Worm (Caenorhabditis elegans): Measurements from ENCODE around the gene gst-3.

DNA sequence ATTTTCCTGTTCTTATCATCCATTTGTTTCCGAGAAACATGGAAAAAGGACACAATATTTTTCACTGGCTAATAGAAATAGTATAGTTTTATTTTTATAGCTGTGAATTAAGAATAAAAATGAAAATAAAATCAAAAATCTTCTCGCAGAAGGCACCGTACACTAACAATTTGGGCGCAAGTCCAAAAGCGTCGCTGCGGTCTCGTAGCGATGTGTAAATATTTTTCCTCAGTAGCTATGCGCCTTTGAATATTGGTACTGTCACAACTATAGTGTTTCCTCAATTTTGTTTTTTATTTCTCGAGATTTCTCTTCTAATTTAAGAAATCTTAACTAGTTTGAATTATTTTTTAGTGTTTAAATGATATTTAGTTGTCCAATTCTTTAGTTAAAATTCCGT is 17.0 kb upstream of the gst-3 start:
- TF ChIP-seq lsy-27 (tag; optimal IDR thresholded peaks at IDR 0.05; ENCODE audit: borderline replicate concordance, insufficient read depth) = no peak
- TF ChIP-seq hlh-12 (tag; optimal IDR thresholded peaks at IDR 0.05) = no peak
- TF ChIP-seq F39B2.1 (GFP tag; IDR thresholded peaks at IDR 0.05) = no peak
- TF ChIP-seq attf-3 (GFP tag; conservative IDR thresholded peaks at IDR 0.05) = no peak
- no peak for TF ChIP-seq snpc-4 (GFP tag; optimal IDR thresholded peaks at IDR 0.05)
- TF ChIP-seq snpc-4 (tag; optimal IDR thresholded peaks at IDR 0.05) = peak in 1 of 4 experiments; percentile 24
- no peak for TF ChIP-seq B0019.2 (GFP tag; conservative IDR thresholded peaks at IDR 0.05)
- no peak for TF ChIP-seq dpff-1 (tag; optimal IDR thresholded peaks at IDR 0.05)
- no peak for TF ChIP-seq snpc-3.4 (tag; optimal IDR thresholded peaks at IDR 0.05)

Data from whole organism, young adult.